Worm (Caenorhabditis elegans) whole organism, midembryonic: Measurements from ENCODE around the gene grk-2.

Experiments used
- cog-1 ChIP-seq: sonication (generic microtip); optimal IDR thresholded peaks from 2 replicates; lab custom pipeline; 2016; ENCODE audit warnings: missing genetic modification characterization, missing compliant biosample characterization
- flt-1 ChIP-seq: fragments of 200-800 bp; sonication (Bioruptor generic); IDR thresholded peaks from 2 replicates; pipeline ENCODE4 v1.3.6; 2022; ENCODE audit warnings: missing genetic modification characterization, missing compliant biosample characterization
- med-1 ChIP-seq: sonication (generic microtip); optimal IDR thresholded peaks from 2 replicates; lab custom pipeline; 2017; ENCODE audit warnings: missing genetic modification characterization, mild to moderate bottlenecking, missing compliant biosample characterization, antibody characterized with exemption, missing genetic modification reagents; ENCODE audit not compliant: insufficient read depth
- ref-1 ChIP-seq: fragments of 200-800 bp; sonication (Bioruptor generic); conservative IDR thresholded peaks from 2 replicates; pipeline ENCODE4 v1.3.6; 2022; ENCODE audit warnings: missing genetic modification reagents, missing genetic modification characterization, missing compliant biosample characterization
- tab-1 ChIP-seq: fragments of 200-800 bp; sonication (Bioruptor generic); IDR thresholded peaks from 2 replicates; pipeline ENCODE4 v1.3.6; 2022; ENCODE audit warnings: missing genetic modification characterization, missing compliant biosample characterization
- ztf-23 ChIP-seq: fragments of 200-800 bp; sonication (Bioruptor generic); IDR thresholded peaks from 2 replicates; pipeline ENCODE4 v1.3.6; 2022; ENCODE audit warnings: missing genetic modification reagents, missing genetic modification characterization, missing compliant biosample characterization
- ztf-29 ChIP-seq: fragments of 200-800 bp; sonication (Bioruptor generic); IDR thresholded peaks from 2 replicates; pipeline ENCODE4 v1.3.6; 2022; ENCODE audit warnings: missing genetic modification reagents, missing genetic modification characterization, missing compliant biosample characterization

ce11 chrIII:654365-654764 is 21.6 kb upstream of the grk-2 start:
- TF ChIP-seq med-1 (GFP tag; lab: Kevin White, UChicago) (no peak), flt-1 (no peak), tab-1 (GFP tag; lab: Robert Waterston, UW) (no peak), cog-1 (no peak), ref-1 (GFP tag; lab: Robert Waterston, UW) (no peak), ztf-23 (GFP tag; lab: Robert Waterston, UW) (no peak), ztf-29 (GFP tag; lab: Robert Waterston, UW) (no peak)
